Fruit fly (Drosophila melanogaster) whole organism, pupa: ENCODE results near the gene Uxs.

Experiments used
- CG15710 ChIP-seq: fragments of 200-800 bp; sonication (Bioruptor generic); optimal IDR thresholded peaks from 2 replicates; lab custom pipeline; 2018; ENCODE audit warnings: missing biosample characterization, mild to moderate bottlenecking, missing genetic modification characterization, moderate library complexity
- fd96Ca ChIP-seq: fragments of 200-800 bp; sonication (Bioruptor generic); IDR thresholded peaks from 3 replicates; pipeline ENCODE4 v1.3.6; 2022; ENCODE audit warnings: missing biosample characterization, missing genetic modification characterization
- gl ChIP-seq: fragments of 200-800 bp; sonication (Bioruptor generic); optimal IDR thresholded peaks from 2 replicates; lab custom pipeline; 2018; ENCODE audit warnings: missing biosample characterization, mild to moderate bottlenecking, missing genetic modification characterization

dm6 chr3L:8214980-8215379 lies 34.3 kb downstream of the Uxs start, which contains the start of gene CG8012:
- TF ChIP-seq fd96Ca (GFP tag; lab: Robert Waterston, UW) (no peak), gl (no peak), CG15710 (no peak)
